Worm (Caenorhabditis elegans) whole organism, L2 larva: ENCODE data around the gene ZK1067.3.

ENCODE experiments used
- ZK546.5 ChIP-seq: sonication (generic microtip); optimal IDR thresholded peaks from 2 replicates; lab custom pipeline; 2017; ENCODE audit warnings: missing biosample characterization, missing genetic modification characterization
- aly-2 ChIP-seq: fragments of 150-350 bp; optimal IDR thresholded peaks from 2 replicates; lab custom pipeline; 2014; ENCODE audit warnings: missing biosample characterization, missing genetic modification characterization
- ceh-16 ChIP-seq: fragments of 150-350 bp; optimal IDR thresholded peaks from 2 replicates; lab custom pipeline; 2014; ENCODE audit warnings: missing biosample characterization, missing genetic modification characterization
- ceh-82 ChIP-seq: fragments of 150-350 bp; optimal IDR thresholded peaks from 2 replicates; lab custom pipeline; 2014; ENCODE audit warnings: missing biosample characterization, missing genetic modification characterization
- egl-27 ChIP-seq: sonication (generic microtip); optimal IDR thresholded peaks from 3 replicates; lab custom pipeline; 2017; ENCODE audit warnings: missing biosample characterization, missing genetic modification reagents, missing genetic modification characterization
- lsy-2 ChIP-seq, 2 experiments: fragments of 150-350 bp in 1 of 2; sonication (generic microtip) in 1 of 2; optimal IDR thresholded peaks; 2 replicates each; lab custom pipeline; 2014 to 2017; ENCODE audit warnings: missing biosample characterization in 2 of 2, missing genetic modification characterization in 2 of 2
- nhr-25 ChIP-seq: fragments of 150-350 bp; sonication (generic microtip); optimal IDR thresholded peaks from 3 replicates; lab custom pipeline; 2014; ENCODE audit warnings: missing biosample characterization, missing genetic modification characterization
- snpc-4 ChIP-seq: fragments of 150-350 bp; optimal IDR thresholded peaks from 2 replicates; lab custom pipeline; 2014; ENCODE audit warnings: missing biosample characterization, missing genetic modification characterization
- unc-55 ChIP-seq: fragments of 150-350 bp; sonication (generic microtip); optimal IDR thresholded peaks from 3 replicates; lab custom pipeline; 2014; ENCODE audit warnings: missing biosample characterization, missing genetic modification reagents, missing genetic modification characterization
- ztf-11 ChIP-seq: sonication (generic microtip); optimal IDR thresholded peaks from 2 replicates; lab custom pipeline; 2017; ENCODE audit warnings: missing biosample characterization, missing genetic modification characterization

- no peak for TF ChIP-seq ZK546.5 (tag; lab: Kevin White, UChicago)
- no peak for TF ChIP-seq ceh-82 (tag; lab: Kevin White, UChicago)
- peak; percentile 68 for TF ChIP-seq nhr-25 (tag; lab: Kevin White, UChicago)
- TF ChIP-seq aly-2 (tag; lab: Kevin White, UChicago) = no peak
- no peak for TF ChIP-seq lsy-2 (tag; optimal IDR thresholded peaks at IDR 0.05; lab: Kevin White, UChicago)
- no peak for TF ChIP-seq snpc-4
- no peak for TF ChIP-seq ztf-11
- peak; percentile 15 for TF ChIP-seq egl-27
- TF ChIP-seq unc-55 (GFP tag; lab: Kevin White, UChicago) = no peak
- TF ChIP-seq ceh-16 (tag; lab: Kevin White, UChicago) = no peak
Observed at ce11 chrII:9189648-9190047, 33.4 kb upstream of the ZK1067.3 start.
